Worm (Caenorhabditis elegans): ENCODE results near the gene T02G5.15.

The T02G5.15 gene

ce11 chrII:7065391-7065790 lies 18.7 kb upstream of the T02G5.15 start, which contains the start of gene nos-2:
TSS of gene nos-2 (plus strand) at chrII:7065618.
- TF ChIP-seq F23B12.7 (tag; optimal IDR thresholded peaks at IDR 0.05; ENCODE audit: insufficient read depth) (no peak), madf-6 (GFP tag; IDR thresholded peaks at IDR 0.05) (peak; percentile 85), dpl-1 (GFP tag; optimal IDR thresholded peaks at IDR 0.05) (peak; percentile 32), F39B2.1 (GFP tag; IDR thresholded peaks at IDR 0.05) (no peak), efl-1 (GFP tag; optimal IDR thresholded peaks at IDR 0.05) (peak; percentile 79), ceh-79 (tag; optimal IDR thresholded peaks at IDR 0.05) (no peak), dpff-1 (tag; optimal IDR thresholded peaks at IDR 0.05) (no peak), lsl-1 (GFP tag; optimal IDR thresholded peaks at IDR 0.05) (peak; percentile 30), F22D6.2 (tag; optimal IDR thresholded peaks at IDR 0.05) (no peak), C17E4.6 (GFP tag; IDR thresholded peaks at IDR 0.05) (no peak), ztf-3 (GFP tag; optimal IDR thresholded peaks at IDR 0.05) (no peak), tlf-1 (GFP tag; optimal IDR thresholded peaks at IDR 0.05) (no peak), B0261.1 (tag; optimal IDR thresholded peaks at IDR 0.05) (no peak), gei-17 (GFP tag; optimal IDR thresholded peaks at IDR 0.05) (no peak), xnd-1 (tag; optimal IDR thresholded peaks at IDR 0.05) (peak; percentile 60), mcd-1 (GFP tag; IDR thresholded peaks at IDR 0.05) (no peak), mes-4 (tag; optimal IDR thresholded peaks at IDR 0.05) (no peak), lin-54 (GFP tag; optimal IDR thresholded peaks at IDR 0.05) (no peak), let-607 (tag; optimal IDR thresholded peaks at IDR 0.05) (no peak), chd-7 (tag; optimal IDR thresholded peaks at IDR 0.05) (no peak), ekl-4 (GFP tag; IDR thresholded peaks at IDR 0.05) (no peak), D2030.7 (GFP tag; IDR thresholded peaks at IDR 0.05) (no peak), athp-1 (tag; optimal IDR thresholded peaks at IDR 0.05) (no peak), cebp-2 (GFP tag; IDR thresholded peaks at IDR 0.05) (no peak), Y53F4B.3 (GFP tag; IDR thresholded peaks at IDR 0.05) (no peak), ama-1 (optimal IDR thresholded peaks at IDR 0.05) (no peak), ama-1 (GFP tag; optimal IDR thresholded peaks at IDR 0.05) (no peak), C06A6.2 (GFP tag; conservative IDR thresholded peaks at IDR 0.05) (no peak), aptf-2 (GFP tag; conservative IDR thresholded peaks at IDR 0.05) (no peak), ceh-91 (GFP tag; IDR thresholded peaks at IDR 0.05) (0 out of 2 replicates have a peak, but pooled peaks have one; percentile 9), tbx-9 (tag; optimal IDR thresholded peaks at IDR 0.05; ENCODE audit: borderline replicate concordance) (no peak), nhr-80 (tag; optimal IDR thresholded peaks at IDR 0.05) (no peak), F33H1.4 (GFP tag; IDR thresholded peaks at IDR 0.05) (peak; percentile 16; the same call in 1 of the 2 replicates), ztf-18 (tag; optimal IDR thresholded peaks at IDR 0.05) (no peak), nfyb-1 (GFP tag; IDR thresholded peaks at IDR 0.05) (no peak), ceh-100 (GFP tag; IDR thresholded peaks at IDR 0.05) (no peak), nhr-120 (GFP tag; IDR thresholded peaks at IDR 0.05) (no peak), madf-8 (GFP tag; conservative IDR thresholded peaks at IDR 0.05) (peak; percentile 65), Y53G8AR.9 (GFP tag; conservative IDR thresholded peaks at IDR 0.05) (no peak), nfya-1 (tag; optimal IDR thresholded peaks at IDR 0.05; ENCODE audit: borderline replicate concordance, insufficient read depth) (no peak), F37B4.10 (GFP tag; IDR thresholded peaks at IDR 0.05) (no peak), snpc-1.1 (tag; optimal IDR thresholded peaks at IDR 0.05; ENCODE audit: insufficient read depth) (no peak)
